Worm (Caenorhabditis elegans) whole organism, early embryonic: ENCODE results near the gene F41H8.2.

ENCODE experiments used
- B0310.2 ChIP-seq: sonication (generic microtip); optimal IDR thresholded peaks from 2 replicates; lab custom pipeline; 2016; ENCODE audit warnings: mild to moderate bottlenecking, missing genetic modification characterization, missing compliant biosample characterization
- F13C5.2 ChIP-seq: sonication (generic microtip); optimal IDR thresholded peaks from 2 replicates; lab custom pipeline; 2017; ENCODE audit warnings: mild to moderate bottlenecking, missing genetic modification characterization, inconsistent platforms, missing compliant biosample characterization
- ama-1 ChIP-seq: fragments of 150-350 bp; optimal IDR thresholded peaks from 2 replicates; lab custom pipeline; 2014
- ceh-13 ChIP-seq: fragments of 200-800 bp; sonication (Bioruptor generic); optimal IDR thresholded peaks from 2 replicates; lab custom pipeline; 2018; ENCODE audit warnings: mild to moderate bottlenecking, missing genetic modification characterization, missing compliant biosample characterization
- ceh-36 ChIP-seq: sonication (generic microtip); optimal IDR thresholded peaks from 2 replicates; lab custom pipeline; 2016; ENCODE audit warnings: missing genetic modification characterization, inconsistent platforms, missing compliant biosample characterization
- ets-7 ChIP-seq: sonication (generic microtip); optimal IDR thresholded peaks from 2 replicates; lab custom pipeline; 2016; ENCODE audit warnings: missing genotype, missing genetic modification characterization, missing compliant biosample characterization
- flt-1 ChIP-seq: fragments of 200-800 bp; sonication (Bioruptor generic); IDR thresholded peaks from 2 replicates; pipeline ENCODE4 v1.3.6; 2022; ENCODE audit warnings: missing genetic modification characterization, missing compliant biosample characterization
- hmbx-1 ChIP-seq: sonication (generic microtip); optimal IDR thresholded peaks from 2 replicates; lab custom pipeline; 2016; ENCODE audit warnings: mild to moderate bottlenecking, missing genetic modification characterization, missing compliant biosample characterization
- hnd-1 ChIP-seq: sonication (generic microtip); optimal IDR thresholded peaks from 2 replicates; lab custom pipeline; 2016; ENCODE audit warnings: missing genetic modification characterization, missing compliant biosample characterization
- pes-1 ChIP-seq: fragments of 200-800 bp; sonication (Bioruptor generic); IDR thresholded peaks from 2 replicates; pipeline ENCODE4 v1.3.6; 2022; ENCODE audit warnings: missing genetic modification reagents, missing genetic modification characterization, missing compliant biosample characterization
- scrt-1 ChIP-seq: fragments of 200-800 bp; sonication (Bioruptor generic); IDR thresholded peaks from 2 replicates; pipeline ENCODE4 v1.3.6; 2022; ENCODE audit warnings: missing genetic modification characterization, missing compliant biosample characterization
- tbx-11 ChIP-seq: fragments of 200-800 bp; sonication (Bioruptor generic); IDR thresholded peaks from 2 replicates; pipeline ENCODE4 v1.3.6; 2022; ENCODE audit warnings: missing genetic modification characterization, missing compliant biosample characterization
- tra-4 ChIP-seq: sonication (generic microtip); optimal IDR thresholded peaks from 2 replicates; lab custom pipeline; 2017; ENCODE audit warnings: missing genetic modification characterization, missing compliant biosample characterization

DNA sequence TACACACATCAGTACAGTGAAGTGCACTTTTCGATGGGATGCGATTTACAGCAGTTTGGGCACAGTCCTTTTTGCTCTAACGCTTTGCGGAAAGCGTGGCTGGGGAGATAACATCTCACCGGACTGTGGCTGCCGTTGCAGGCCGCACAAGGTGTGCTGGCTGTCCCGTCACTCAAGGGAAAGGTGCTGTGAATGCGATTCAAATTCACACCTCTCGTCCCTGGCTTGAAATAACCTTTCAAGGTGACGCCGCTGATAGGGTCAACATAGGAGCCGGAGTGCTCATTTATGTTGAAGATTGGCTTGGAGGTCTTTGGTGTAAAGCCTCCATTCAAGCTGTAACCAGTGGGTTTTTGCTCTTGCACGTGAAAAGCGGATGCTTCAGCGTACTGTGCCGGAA, 32.1 kb upstream of the F41H8.2 start:
- TF ChIP-seq ama-1 (lab: Kevin White, UChicago) (no peak), hnd-1 (tag; lab: Kevin White, UChicago) (no peak), pes-1 (no peak), ceh-36 (no peak), ets-7 (tag; lab: Kevin White, UChicago) (no peak), flt-1 (GFP tag; lab: Robert Waterston, UW) (no peak), B0310.2 (no peak), hmbx-1 (tag; lab: Kevin White, UChicago) (no peak), scrt-1 (GFP tag; lab: Robert Waterston, UW) (no peak), tra-4 (tag; lab: Kevin White, UChicago) (no peak), tbx-11 (GFP tag; lab: Robert Waterston, UW) (no peak), F13C5.2 (no peak), ceh-13 (GFP tag; lab: Kevin White, UChicago) (no peak)
